Fruit fly (Drosophila melanogaster) Kc167 (cell line): ENCODE measurements around the gene CG18814.

Source experiments
- Sin3A ChIP-seq: fragments of >200 bp; optimal IDR thresholded peaks from 2 replicates; lab custom pipeline; 2018; ENCODE audit warnings: missing external identifiers
- insv ChIP-seq: fragments of >200 bp; optimal IDR thresholded peaks from 3 replicates; lab custom pipeline; 2018; ENCODE audit warnings: missing external identifiers
- psq ChIP-seq: fragments of >200 bp; optimal IDR thresholded peaks from 2 replicates; lab custom pipeline; 2017; ENCODE audit warnings: missing external identifiers
- ttk ChIP-seq: sonication (Bioruptor generic); optimal IDR thresholded peaks from 2 replicates; lab custom pipeline; 2017; ENCODE audit warnings: missing external identifiers

dm6 chr3L:16333013-16333412 is 36.6 kb upstream of the CG18814 start, which contains the start of gene CG13056:
- TF ChIP-seq Sin3A (no peak), insv (no peak), psq (no peak), ttk (no peak)
